Worm (Caenorhabditis elegans) whole organism, late embryonic: Measurements from ENCODE around the gene D1005.5.

ENCODE experiments used
- C38D4.7 ChIP-seq: fragments of 200-800 bp; sonication (Bioruptor generic); optimal IDR thresholded peaks from 2 replicates; lab custom pipeline; 2018; ENCODE audit warnings: mild to moderate bottlenecking, missing genetic modification characterization, moderate library complexity, missing compliant biosample characterization
- K09A11.1 ChIP-seq: sonication (generic microtip); optimal IDR thresholded peaks from 2 replicates; lab custom pipeline; 2017; ENCODE audit warnings: antibody characterized with exemption, mild to moderate bottlenecking, missing genetic modification characterization, missing compliant biosample characterization; ENCODE audit not compliant: insufficient read depth
- ama-1 ChIP-seq: fragments of 150-350 bp; optimal IDR thresholded peaks from 2 replicates; lab custom pipeline; 2014
- ceh-18 ChIP-seq: sonication (generic microtip); optimal IDR thresholded peaks from 2 replicates; lab custom pipeline; 2016; ENCODE audit warnings: missing genetic modification characterization, missing compliant biosample characterization
- ceh-19 ChIP-seq: fragments of 200-800 bp; sonication (Bioruptor generic); optimal IDR thresholded peaks from 2 replicates; lab custom pipeline; 2018; ENCODE audit warnings: mild to moderate bottlenecking, missing genetic modification characterization, missing compliant biosample characterization
- ceh-2 ChIP-seq: sonication (generic microtip); optimal IDR thresholded peaks from 2 replicates; lab custom pipeline; 2016; ENCODE audit warnings: missing genotype, missing genetic modification characterization, missing compliant biosample characterization
- ceh-24 ChIP-seq: sonication (generic microtip); optimal IDR thresholded peaks from 2 replicates; lab custom pipeline; 2016; ENCODE audit warnings: mild to moderate bottlenecking, missing genetic modification characterization, missing compliant biosample characterization
- ceh-30 ChIP-seq: fragments of 150-350 bp; optimal IDR thresholded peaks from 2 replicates; lab custom pipeline; 2014; ENCODE audit warnings: missing biosample characterization, missing genetic modification characterization
- ceh-34 ChIP-seq: sonication (generic microtip); optimal IDR thresholded peaks from 2 replicates; lab custom pipeline; 2016; ENCODE audit warnings: mild to moderate bottlenecking, missing genetic modification characterization, missing compliant biosample characterization
- ceh-48 ChIP-seq: sonication (generic microtip); optimal IDR thresholded peaks from 2 replicates; lab custom pipeline; 2016; ENCODE audit warnings: missing genetic modification characterization, inconsistent platforms, missing compliant biosample characterization
- ceh-6 ChIP-seq: fragments of 200-800 bp; sonication (Bioruptor generic); optimal IDR thresholded peaks from 2 replicates; lab custom pipeline; 2018; ENCODE audit warnings: mild to moderate bottlenecking, missing genetic modification characterization, missing compliant biosample characterization
- ceh-9 ChIP-seq: sonication (generic microtip); optimal IDR thresholded peaks from 2 replicates; lab custom pipeline; 2016; ENCODE audit warnings: mild to moderate bottlenecking, missing genetic modification characterization, inconsistent platforms, missing compliant biosample characterization
- dmd-4 ChIP-seq: sonication (generic microtip); optimal IDR thresholded peaks from 2 replicates; lab custom pipeline; 2016; ENCODE audit warnings: borderline replicate concordance, missing genetic modification characterization, missing compliant biosample characterization
- elt-2 ChIP-seq: sonication (generic microtip); optimal IDR thresholded peaks from 2 replicates; lab custom pipeline; 2016; ENCODE audit warnings: missing genetic modification reagents, missing genetic modification characterization, missing compliant biosample characterization
- eyg-1 ChIP-seq: sonication (generic microtip); optimal IDR thresholded peaks from 2 replicates; lab custom pipeline; 2016; ENCODE audit warnings: missing genotype, missing genetic modification characterization, missing compliant biosample characterization
- gmeb-2 ChIP-seq: sonication (generic microtip); optimal IDR thresholded peaks from 2 replicates; lab custom pipeline; 2016; ENCODE audit warnings: missing genetic modification characterization, inconsistent platforms, missing compliant biosample characterization
- hlh-15 ChIP-seq: sonication (generic microtip); optimal IDR thresholded peaks from 2 replicates; lab custom pipeline; 2016; ENCODE audit warnings: missing genetic modification characterization, missing compliant biosample characterization
- hlh-30 ChIP-seq: sonication (generic microtip); optimal IDR thresholded peaks from 2 replicates; lab custom pipeline; 2017; ENCODE audit warnings: antibody characterized with exemption, missing genetic modification characterization, missing compliant biosample characterization; ENCODE audit not compliant: insufficient read depth
- hlh-6 ChIP-seq: sonication (generic microtip); optimal IDR thresholded peaks from 2 replicates; lab custom pipeline; 2016; ENCODE audit warnings: missing genotype, missing genetic modification characterization, missing compliant biosample characterization
- madf-2 ChIP-seq: sonication (generic microtip); optimal IDR thresholded peaks from 2 replicates; lab custom pipeline; 2017; ENCODE audit warnings: missing genetic modification characterization, missing compliant biosample characterization
- nfya-1 ChIP-seq: sonication (generic microtip); optimal IDR thresholded peaks from 2 replicates; lab custom pipeline; 2017; ENCODE audit warnings: missing genetic modification characterization, mild to moderate bottlenecking, missing compliant biosample characterization, antibody characterized with exemption, moderate library complexity
- nhr-232 ChIP-seq: sonication (generic microtip); optimal IDR thresholded peaks from 2 replicates; lab custom pipeline; 2016; ENCODE audit warnings: missing genetic modification characterization, missing compliant biosample characterization
- odd-2 ChIP-seq: sonication (generic microtip); optimal IDR thresholded peaks from 2 replicates; lab custom pipeline; 2017; ENCODE audit warnings: antibody characterized with exemption, mild to moderate bottlenecking, missing genetic modification characterization, missing compliant biosample characterization
- pag-3 ChIP-seq: sonication (generic microtip); optimal IDR thresholded peaks from 2 replicates; lab custom pipeline; 2016; ENCODE audit warnings: missing compliant biosample characterization, missing genetic modification characterization, borderline replicate concordance
- pha-2 ChIP-seq: sonication (generic microtip); optimal IDR thresholded peaks from 2 replicates; lab custom pipeline; 2017; ENCODE audit warnings: mild to moderate bottlenecking, missing genetic modification characterization, missing compliant biosample characterization
- pha-4 ChIP-seq: fragments of 150-350 bp; optimal IDR thresholded peaks from 2 replicates; lab custom pipeline; 2018; ENCODE audit warnings: missing biosample characterization, missing genetic modification reagents, missing genetic modification characterization
- pqm-1 ChIP-seq: sonication (generic microtip); optimal IDR thresholded peaks from 2 replicates; lab custom pipeline; 2016; ENCODE audit warnings: missing genetic modification characterization, missing compliant biosample characterization
- ref-2 ChIP-seq: sonication (generic microtip); optimal IDR thresholded peaks from 2 replicates; lab custom pipeline; 2016; ENCODE audit warnings: missing genetic modification characterization, missing compliant biosample characterization
- sdc-2 ChIP-seq: sonication (generic microtip); optimal IDR thresholded peaks from 2 replicates; lab custom pipeline; 2016; ENCODE audit warnings: missing genotype, missing genetic modification characterization, missing compliant biosample characterization
- sox-4 ChIP-seq: sonication (generic microtip); optimal IDR thresholded peaks from 2 replicates; lab custom pipeline; 2017; ENCODE audit warnings: mild to moderate bottlenecking, missing genetic modification characterization, inconsistent platforms, missing compliant biosample characterization
- syd-9 ChIP-seq: sonication (generic microtip); optimal IDR thresholded peaks from 2 replicates; lab custom pipeline; 2016; ENCODE audit warnings: mild to moderate bottlenecking, missing genetic modification characterization, moderate library complexity, missing compliant biosample characterization
- tbx-2 ChIP-seq: sonication (generic microtip); optimal IDR thresholded peaks from 2 replicates; lab custom pipeline; 2016; ENCODE audit warnings: missing genetic modification characterization, missing compliant biosample characterization
- unc-55 ChIP-seq: sonication (generic microtip); optimal IDR thresholded peaks from 2 replicates; lab custom pipeline; 2017; ENCODE audit warnings: missing biosample characterization, missing genetic modification reagents, missing genetic modification characterization
- unc-86 ChIP-seq: sonication (generic microtip); optimal IDR thresholded peaks from 2 replicates; lab custom pipeline; 2016; ENCODE audit warnings: missing genetic modification characterization, missing compliant biosample characterization
- ztf-16 ChIP-seq: sonication (generic microtip); optimal IDR thresholded peaks from 2 replicates; lab custom pipeline; 2017; ENCODE audit warnings: missing genetic modification characterization, missing compliant biosample characterization

The D1005.5 gene

DNA sequence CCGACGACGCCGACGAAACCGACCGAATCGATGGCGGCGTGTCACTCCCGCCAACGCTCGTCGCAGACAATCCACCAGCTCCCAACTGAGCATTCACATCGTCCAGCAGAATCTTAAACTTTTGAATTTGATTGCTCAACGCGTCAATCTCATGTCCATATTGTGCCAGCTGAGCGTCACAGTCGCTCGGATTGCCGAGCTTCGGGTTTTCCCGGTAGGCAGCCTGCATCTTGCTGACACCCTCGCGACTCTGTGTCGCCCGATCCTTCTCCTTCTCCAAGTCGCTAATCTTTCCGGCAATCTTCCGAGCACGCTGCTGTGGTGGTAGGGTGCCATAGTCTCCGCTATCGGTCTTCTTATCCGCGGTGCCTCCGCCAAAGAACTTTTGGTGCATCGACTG, 39.5 kb upstream of the D1005.5 start:
- TF ChIP-seq sdc-2 (tag; lab: Kevin White, UChicago) (peak; percentile 7), ceh-9 (tag; lab: Kevin White, UChicago) (no peak)

DNA sequence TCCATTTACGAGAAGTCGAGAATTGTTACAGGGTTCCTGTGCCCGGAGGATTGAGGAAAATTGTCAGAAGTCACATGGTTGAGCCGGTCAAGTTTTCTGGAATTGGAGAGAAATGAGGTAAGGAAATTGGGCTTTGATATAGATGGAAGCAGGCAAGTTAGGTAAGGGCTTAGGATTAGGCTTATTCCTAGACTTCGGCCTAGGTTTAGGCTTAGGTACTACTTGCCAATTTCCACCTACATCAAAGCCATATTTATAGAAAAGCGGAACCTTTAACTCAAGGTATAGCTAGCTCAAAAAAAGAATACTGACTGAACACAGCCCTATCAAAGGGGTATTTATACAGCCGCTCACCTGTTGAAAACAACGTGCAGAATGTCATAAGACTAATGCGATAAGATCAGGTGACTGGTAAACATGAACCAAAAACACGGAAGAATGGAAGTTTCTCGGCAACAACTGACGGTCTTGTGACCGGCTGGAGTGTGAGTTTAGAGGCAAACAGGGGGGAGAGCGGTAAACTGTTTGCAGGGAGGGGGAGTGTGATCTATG, 31.8 kb upstream of the D1005.5 start:
- peak; percentile 15 for TF ChIP-seq sdc-2 (tag; lab: Kevin White, UChicago)
- no peak for TF ChIP-seq ceh-30 (tag; lab: Kevin White, UChicago)
- no peak for TF ChIP-seq unc-55 (GFP tag; lab: Kevin White, UChicago)
- peak; percentile 9 for TF ChIP-seq ceh-18 (tag; lab: Kevin White, UChicago)
- no peak for TF ChIP-seq pag-3 (tag; lab: Kevin White, UChicago)
- TF ChIP-seq ceh-2 (tag; lab: Kevin White, UChicago): no peak
- TF ChIP-seq ama-1: no peak
- TF ChIP-seq ceh-48 (tag; lab: Kevin White, UChicago): no peak
- TF ChIP-seq ztf-16 (tag; lab: Kevin White, UChicago): no peak
- TF ChIP-seq hlh-30 (tag; lab: Kevin White, UChicago): peak; percentile 92
- TF ChIP-seq unc-86: no peak
- TF ChIP-seq ceh-24 (tag; lab: Kevin White, UChicago): no peak
- TF ChIP-seq ceh-6 (GFP tag; lab: Kevin White, UChicago): no peak
- TF ChIP-seq pqm-1 (tag; lab: Kevin White, UChicago): peak; percentile 75
- no peak for TF ChIP-seq dmd-4 (tag; lab: Kevin White, UChicago)
- no peak for TF ChIP-seq eyg-1
- no peak for TF ChIP-seq ceh-9 (tag; lab: Kevin White, UChicago)
- no peak for TF ChIP-seq nhr-232 (tag; lab: Kevin White, UChicago)
- peak; percentile 2 for TF ChIP-seq hlh-6
- no peak for TF ChIP-seq madf-2 (tag; lab: Kevin White, UChicago)
- TF ChIP-seq elt-2 (tag; lab: Kevin White, UChicago): peak; percentile 10

DNA sequence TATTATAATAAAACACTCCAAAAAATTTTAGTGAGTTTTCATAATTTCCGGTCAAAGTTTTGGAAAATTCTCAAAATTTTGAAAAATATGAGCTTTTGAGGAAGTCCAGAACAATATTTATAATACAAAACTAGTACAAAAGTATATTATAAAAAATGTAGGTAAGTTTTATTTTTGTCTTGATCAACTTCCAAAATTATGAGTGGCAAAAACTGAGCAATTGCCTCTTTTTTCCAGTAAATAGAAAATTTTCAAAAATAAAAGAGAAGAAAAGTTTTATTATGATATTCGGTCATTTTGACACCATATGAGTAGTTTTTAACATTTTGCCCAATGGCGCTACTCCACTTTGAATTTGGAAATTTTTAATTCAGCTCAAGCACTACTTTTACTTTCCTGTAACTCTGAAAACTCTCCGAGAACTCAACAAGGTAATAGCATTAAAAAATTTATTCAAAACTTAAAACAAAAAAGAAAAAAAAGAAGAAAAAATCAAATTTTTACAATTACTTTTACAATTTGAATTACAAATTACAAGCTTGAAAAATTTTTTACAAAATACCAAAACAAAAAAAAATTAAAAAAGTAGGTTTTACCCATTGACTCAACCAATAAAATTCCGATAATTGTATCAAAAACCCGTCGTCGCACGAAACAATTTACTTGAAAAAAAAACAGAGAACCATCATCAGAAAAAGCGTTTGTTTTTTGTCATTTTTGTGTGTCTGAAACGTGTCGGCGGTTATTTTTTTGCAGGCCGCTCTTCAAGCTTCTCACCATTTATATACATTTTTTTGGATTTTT, 31.1 kb upstream of the D1005.5 start:
- TF ChIP-seq pha-4 (tag; lab: Kevin White, UChicago) (no peak), nfya-1 (tag; lab: Kevin White, UChicago) (no peak), ceh-18 (tag; lab: Kevin White, UChicago) (no peak), ceh-30 (tag; lab: Kevin White, UChicago) (no peak), ceh-9 (tag; lab: Kevin White, UChicago) (no peak), pha-2 (tag; lab: Kevin White, UChicago) (no peak), hlh-15 (tag; lab: Kevin White, UChicago) (no peak), sox-4 (no peak), C38D4.7 (no peak), syd-9 (no peak), ceh-19 (GFP tag; lab: Kevin White, UChicago) (no peak)

DNA sequence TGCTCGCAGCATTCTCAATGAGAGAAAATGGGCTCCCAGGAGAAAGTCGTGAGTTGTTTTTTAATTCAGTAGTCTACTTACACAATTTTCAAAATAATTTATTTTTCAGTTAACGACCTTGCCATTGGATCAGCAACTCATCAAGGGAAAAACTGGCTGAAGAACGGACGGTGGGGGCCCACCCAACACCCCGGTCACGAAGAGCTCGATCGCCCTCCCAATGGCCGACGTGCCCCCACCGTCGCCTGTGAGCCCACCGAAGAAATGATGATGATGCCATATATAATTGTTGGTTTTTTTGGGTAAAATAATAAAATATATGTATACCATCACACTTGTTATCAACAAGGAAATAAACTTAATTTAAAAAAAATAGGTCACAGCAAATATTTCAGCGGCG, 30.1 kb upstream of the D1005.5 start:
- TF ChIP-seq hlh-6: no peak
- no peak for TF ChIP-seq ref-2 (tag; lab: Kevin White, UChicago)
- TF ChIP-seq gmeb-2 (tag; lab: Kevin White, UChicago): no peak
- no peak for TF ChIP-seq odd-2 (tag; lab: Kevin White, UChicago)
- TF ChIP-seq syd-9: no peak
- no peak for TF ChIP-seq ceh-18 (tag; lab: Kevin White, UChicago)
- no peak for TF ChIP-seq ceh-34
- no peak for TF ChIP-seq madf-2 (tag; lab: Kevin White, UChicago)
- no peak for TF ChIP-seq tbx-2
- no peak for TF ChIP-seq ceh-9 (tag; lab: Kevin White, UChicago)
- TF ChIP-seq pqm-1 (tag; lab: Kevin White, UChicago): no peak
- no peak for TF ChIP-seq hlh-30 (tag; lab: Kevin White, UChicago)
- no peak for TF ChIP-seq ceh-48 (tag; lab: Kevin White, UChicago)
- TF ChIP-seq C38D4.7: no peak
- TF ChIP-seq pha-4 (tag; lab: Kevin White, UChicago): no peak
- no peak for TF ChIP-seq K09A11.1 (tag; lab: Kevin White, UChicago)
- TF ChIP-seq dmd-4 (tag; lab: Kevin White, UChicago): no peak
- TF ChIP-seq sdc-2 (tag; lab: Kevin White, UChicago): no peak
